7 worm cellular contexts compared by ENCODE assay signal in the genomic region with DNA sequence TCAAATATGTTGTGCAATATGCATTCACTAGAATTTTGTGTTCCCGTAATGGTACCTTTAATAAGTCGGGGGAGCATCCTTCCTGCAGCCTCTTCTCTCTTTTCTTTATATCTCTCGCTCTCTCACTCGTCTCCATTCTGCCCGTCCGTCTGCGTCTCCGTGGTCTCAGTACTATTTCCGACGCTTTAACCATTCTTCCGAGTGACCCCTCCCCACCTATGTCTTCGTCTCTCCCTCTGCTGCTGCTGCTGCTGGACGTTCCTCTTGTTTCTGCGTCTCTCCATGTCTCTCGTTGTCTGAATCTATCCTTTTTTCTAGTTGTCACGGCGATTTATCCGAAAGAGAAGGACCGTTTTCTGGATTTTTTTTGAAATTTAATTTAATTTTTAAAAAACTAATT.
TF ChIP-seq lines count a peak whose summit lies in the region.

No protein-coding gene starts in this region.

TF ChIP-seq in whole organism, L1 larva, 84 proteins besides CTCF, POLR2A, EP300 and RAD21 (continued from another document and continues in another):
- TF ChIP-seq efl-1 (optimal IDR thresholded peaks at IDR 0.05; lab: Kevin White, UChicago) (peak; percentile 78 to 90), efl-1 (GFP tag; optimal IDR thresholded peaks at IDR 0.05 in 1 of 2; lab: Kevin White, UChicago) (peak; percentile 41 to 95), dpl-1 (GFP tag; optimal IDR thresholded peaks at IDR 0.05; lab: Kevin White, UChicago) (peak; percentile 15 to 40 (median 38)), jun-1 (tag; optimal IDR thresholded peaks at IDR 0.05; lab: Kevin White, UChicago) (peak; percentile 34), ceh-82 (tag; optimal IDR thresholded peaks at IDR 0.05; lab: Kevin White, UChicago) (peak in 2 of 3 experiments; percentile 49 to 66), elt-2 (tag; optimal IDR thresholded peaks at IDR 0.05; lab: Kevin White, UChicago) (peak; percentile 21), nhr-20 (tag; optimal IDR thresholded peaks at IDR 0.05; lab: Kevin White, UChicago) (peak; percentile 84), elt-3 (tag; optimal IDR thresholded peaks at IDR 0.05; lab: Kevin White, UChicago) (peak in 1 of 6 experiments; percentile 7), vab-15 (tag; optimal IDR thresholded peaks at IDR 0.05; lab: Kevin White, UChicago) (no peak), alr-1 (tag; optimal IDR thresholded peaks at IDR 0.05; lab: Kevin White, UChicago; ENCODE audit: borderline replicate concordance) (no peak), lin-35 (GFP tag; optimal IDR thresholded peaks at IDR 0.05; lab: Kevin White, UChicago) (peak; percentile 64), lin-14 (GFP tag; optimal IDR thresholded peaks at IDR 0.05; lab: Kevin White, UChicago) (peak; percentile 92), snpc-4 (tag; optimal IDR thresholded peaks at IDR 0.05; lab: Kevin White, UChicago) (peak; percentile 11), mab-9 (GFP tag; IDR thresholded peaks at IDR 0.05; lab: Robert Waterston, UW) (no peak), irx-1 (tag; optimal IDR thresholded peaks at IDR 0.05; lab: Kevin White, UChicago) (peak; percentile 48), zip-4 (GFP tag; optimal IDR thresholded peaks at IDR 0.05; lab: Kevin White, UChicago) (no peak), grh-1 (GFP tag; IDR thresholded peaks at IDR 0.05; lab: Robert Waterston, UW) (peak; percentile 8; the same call in 1 of the 2 replicates)

TF ChIP-seq in whole organism, L2 larva, 48 proteins besides CTCF, POLR2A, EP300 and RAD21 (continued from another document):
- TF ChIP-seq mbf-1 (tag; optimal IDR thresholded peaks at IDR 0.05; lab: Kevin White, UChicago) = no peak
- peak; percentile 2 for TF ChIP-seq sem-4 (tag; optimal IDR thresholded peaks at IDR 0.05; lab: Kevin White, UChicago)
- peak in 1 of 2 experiments; percentile 69 for TF ChIP-seq lsy-2 (tag; optimal IDR thresholded peaks at IDR 0.05; lab: Kevin White, UChicago)
- TF ChIP-seq nhr-237 (tag; optimal IDR thresholded peaks at IDR 0.05; lab: Kevin White, UChicago) = no peak
- peak; percentile 3 for TF ChIP-seq mab-5 (tag; optimal IDR thresholded peaks at IDR 0.05; lab: Kevin White, UChicago)
- TF ChIP-seq nhr-129 (tag; optimal IDR thresholded peaks at IDR 0.05; lab: Kevin White, UChicago) = peak; percentile 65
- peak in 1 of 2 experiments; percentile 40 for TF ChIP-seq mdl-1 (tag; optimal IDR thresholded peaks at IDR 0.05; lab: Kevin White, UChicago)
- peak; percentile 40 for TF ChIP-seq lin-13 (GFP tag; optimal IDR thresholded peaks at IDR 0.05; lab: Kevin White, UChicago)
- TF ChIP-seq sma-9 (GFP tag; optimal IDR thresholded peaks at IDR 0.05; lab: Kevin White, UChicago) = peak; percentile 88
- TF ChIP-seq sma-9 (tag; optimal IDR thresholded peaks at IDR 0.05; lab: Kevin White, UChicago) = no peak
- peak; percentile 28 for TF ChIP-seq ztf-4 (tag; optimal IDR thresholded peaks at IDR 0.05; lab: Kevin White, UChicago)
- TF ChIP-seq nhr-25 (tag; optimal IDR thresholded peaks at IDR 0.05; lab: Kevin White, UChicago) = peak; percentile 56
- peak; percentile 68 for TF ChIP-seq fos-1 (tag; optimal IDR thresholded peaks at IDR 0.05; lab: Kevin White, UChicago)

TF ChIP-seq in whole organism, L3 larva, 47 proteins besides CTCF, POLR2A, EP300 and RAD21 (continued from another document and continues in another):
- TF ChIP-seq nhr-77 (tag; optimal IDR thresholded peaks at IDR 0.05; lab: Kevin White, UChicago) (no peak), ceh-9 (tag; optimal IDR thresholded peaks at IDR 0.05; lab: Kevin White, UChicago) (no peak), ZK546.5 (tag; optimal IDR thresholded peaks at IDR 0.05; lab: Kevin White, UChicago) (no peak), unc-39 (tag; optimal IDR thresholded peaks at IDR 0.05; lab: Kevin White, UChicago) (no peak), nhr-11 (tag; optimal IDR thresholded peaks at IDR 0.05; lab: Kevin White, UChicago) (no peak), tbx-2 (tag; optimal IDR thresholded peaks at IDR 0.05; lab: Kevin White, UChicago) (peak; percentile 20), nhr-23 (tag; optimal IDR thresholded peaks at IDR 0.05; lab: Kevin White, UChicago) (peak; percentile 37), ztf-4 (tag; optimal IDR thresholded peaks at IDR 0.05; lab: Kevin White, UChicago) (no peak), elt-2 (tag; optimal IDR thresholded peaks at IDR 0.05; lab: Kevin White, UChicago) (peak; percentile 50), egl-27 (tag; optimal IDR thresholded peaks at IDR 0.05; lab: Kevin White, UChicago) (no peak), pqm-1 (tag; optimal IDR thresholded peaks at IDR 0.05; lab: Kevin White, UChicago) (peak; percentile 41), zag-1 (tag; optimal IDR thresholded peaks at IDR 0.05; lab: Kevin White, UChicago) (no peak), ama-1 (optimal IDR thresholded peaks at IDR 0.05; lab: Kevin White, UChicago) (no peak), jun-1 (tag; optimal IDR thresholded peaks at IDR 0.05; lab: Kevin White, UChicago) (no peak), sea-2 (GFP tag; optimal IDR thresholded peaks at IDR 0.05; lab: Kevin White, UChicago) (no peak), ceh-16 (tag; optimal IDR thresholded peaks at IDR 0.05; lab: Kevin White, UChicago) (no peak), fkh-2 (tag; optimal IDR thresholded peaks at IDR 0.05; lab: Kevin White, UChicago) (no peak), R02D3.7 (tag; optimal IDR thresholded peaks at IDR 0.05; lab: Kevin White, UChicago) (peak; percentile 64), nhr-67 (tag; optimal IDR thresholded peaks at IDR 0.05; lab: Kevin White, UChicago) (no peak), elt-3 (tag; optimal IDR thresholded peaks at IDR 0.05; lab: Kevin White, UChicago) (no peak), ztf-11 (tag; optimal IDR thresholded peaks at IDR 0.05; lab: Kevin White, UChicago) (no peak)

TF ChIP-seq in whole organism, L4 larva, 104 proteins besides CTCF, POLR2A, EP300 and RAD21 (continued from another document and continues in another):
- TF ChIP-seq madf-5 (GFP tag; IDR thresholded peaks at IDR 0.05; lab: Robert Waterston, UW) (no peak), T20F7.1 (GFP tag; optimal IDR thresholded peaks at IDR 0.05; lab: Kevin White, UChicago) (no peak), lin-1 (GFP tag; IDR thresholded peaks at IDR 0.05; lab: Robert Waterston, UW) (no peak), lin-38 (GFP tag; IDR thresholded peaks at IDR 0.05; lab: Robert Waterston, UW) (peak; percentile 41), pha-4 (GFP tag; IDR thresholded peaks at IDR 0.05; lab: Robert Waterston, UW) (peak; percentile 68; the same call in 1 of the 2 replicates), pha-4 (tag; optimal IDR thresholded peaks at IDR 0.05; lab: Kevin White, UChicago) (no peak), zag-1 (tag; optimal IDR thresholded peaks at IDR 0.05; lab: Kevin White, UChicago) (no peak), ceh-32 (tag; optimal IDR thresholded peaks at IDR 0.05; lab: Kevin White, UChicago; ENCODE audit: poor library complexity) (no peak), zip-2 (tag; optimal IDR thresholded peaks at IDR 0.05; lab: Kevin White, UChicago) (no peak), rbr-2 (tag; optimal IDR thresholded peaks at IDR 0.05; lab: Kevin White, UChicago) (peak; percentile 56), nhr-77 (tag; optimal IDR thresholded peaks at IDR 0.05; lab: Kevin White, UChicago) (no peak), ZK337.2 (GFP tag; IDR thresholded peaks at IDR 0.05; lab: Robert Waterston, UW) (no peak), unc-130 (GFP tag; optimal IDR thresholded peaks at IDR 0.05; lab: Kevin White, UChicago) (no peak), vab-7 (GFP tag; IDR thresholded peaks at IDR 0.05; lab: Robert Waterston, UW) (no peak), nhr-111 (GFP tag; optimal IDR thresholded peaks at IDR 0.05; lab: Kevin White, UChicago) (no peak), tra-1 (GFP tag; IDR thresholded peaks at IDR 0.05; lab: Robert Waterston, UW) (0 out of 2 replicates have a peak, but pooled peaks have one; percentile 21), tag-97 (GFP tag; IDR thresholded peaks at IDR 0.05; lab: Robert Waterston, UW) (no peak), arid-1 (GFP tag; conservative IDR thresholded peaks at IDR 0.05; lab: Robert Waterston, UW) (no peak), nhr-11 (tag; optimal IDR thresholded peaks at IDR 0.05; lab: Kevin White, UChicago) (no peak), jun-1 (tag; optimal IDR thresholded peaks at IDR 0.05; lab: Kevin White, UChicago) (peak; percentile 14), nhr-28 (tag; optimal IDR thresholded peaks at IDR 0.05; lab: Kevin White, UChicago) (peak; percentile 34)

TF ChIP-seq in whole organism, late embryonic, 69 proteins besides CTCF, POLR2A, EP300 and RAD21 (continued from another document):
- TF ChIP-seq pros-1 (tag; optimal IDR thresholded peaks at IDR 0.05; lab: Kevin White, UChicago) (peak; percentile 30), ceh-14 (tag; optimal IDR thresholded peaks at IDR 0.05; lab: Kevin White, UChicago) (peak; percentile 30), ceh-30 (tag; optimal IDR thresholded peaks at IDR 0.05; lab: Kevin White, UChicago) (no peak), ceh-48 (tag; optimal IDR thresholded peaks at IDR 0.05; lab: Kevin White, UChicago) (no peak), unc-55 (GFP tag; optimal IDR thresholded peaks at IDR 0.05; lab: Kevin White, UChicago) (peak; percentile 74), F13H6.1 (tag; optimal IDR thresholded peaks at IDR 0.05; lab: Kevin White, UChicago) (peak; percentile 82), ref-2 (tag; optimal IDR thresholded peaks at IDR 0.05; lab: Kevin White, UChicago) (peak; percentile 68), ceh-18 (tag; optimal IDR thresholded peaks at IDR 0.05; lab: Kevin White, UChicago) (peak; percentile 24), unc-86 (tag; optimal IDR thresholded peaks at IDR 0.05; lab: Kevin White, UChicago) (no peak)

TF ChIP-seq in whole organism, mixed stage, embryonic, 35 proteins besides CTCF, POLR2A, EP300 and RAD21 (continued from another document):
- TF ChIP-seq tbx-8 (GFP tag; optimal IDR thresholded peaks at IDR 0.05; lab: Kevin White, UChicago) (no peak), flh-1 (GFP tag; optimal IDR thresholded peaks at IDR 0.05; lab: Kevin White, UChicago) (no peak), zip-8 (tag; optimal IDR thresholded peaks at IDR 0.05; lab: Kevin White, UChicago) (no peak), ceh-83 (GFP tag; optimal IDR thresholded peaks at IDR 0.05; lab: Kevin White, UChicago) (no peak), sem-2 (GFP tag; optimal IDR thresholded peaks at IDR 0.05; lab: Kevin White, UChicago) (no peak), unc-39 (tag; optimal IDR thresholded peaks at IDR 0.05; lab: Kevin White, UChicago) (no peak), bed-3 (GFP tag; optimal IDR thresholded peaks at IDR 0.05; lab: Kevin White, UChicago) (no peak), elt-3 (tag; optimal IDR thresholded peaks at IDR 0.05; lab: Kevin White, UChicago) (no peak), nhr-12 (tag; optimal IDR thresholded peaks at IDR 0.05; lab: Kevin White, UChicago) (no peak), nhr-237 (tag; optimal IDR thresholded peaks at IDR 0.05; lab: Kevin White, UChicago) (no peak), lsy-2 (tag; optimal IDR thresholded peaks at IDR 0.05; lab: Kevin White, UChicago) (no peak), elt-1 (tag; optimal IDR thresholded peaks at IDR 0.05; lab: Kevin White, UChicago; ENCODE audit: borderline replicate concordance, insufficient read depth) (no peak), mep-1 (tag; optimal IDR thresholded peaks at IDR 0.05; lab: Kevin White, UChicago) (no peak), nhr-76 (tag; optimal IDR thresholded peaks at IDR 0.05; lab: Kevin White, UChicago) (no peak), nhr-28 (tag; optimal IDR thresholded peaks at IDR 0.05; lab: Kevin White, UChicago) (no peak), mls-2 (tag; optimal IDR thresholded peaks at IDR 0.05; lab: Kevin White, UChicago) (no peak), ces-1 (GFP tag; optimal IDR thresholded peaks at IDR 0.05; lab: Kevin White, UChicago) (peak; percentile 69), ztf-11 (tag; optimal IDR thresholded peaks at IDR 0.05; lab: Kevin White, UChicago) (peak; percentile 9)

TF ChIP-seq in whole organism, young adult, 124 proteins besides CTCF, POLR2A, EP300 and RAD21 (continued from another document):
- TF ChIP-seq lin-54 (GFP tag; optimal IDR thresholded peaks at IDR 0.05; lab: Kevin White, UChicago) (peak; percentile 17), dox-1 (GFP tag; IDR thresholded peaks at IDR 0.05; lab: Robert Waterston, UW) (0 out of 2 replicates have a peak, but pooled peaks have one; percentile 18), B0035.1 (tag; optimal IDR thresholded peaks at IDR 0.05; lab: Kevin White, UChicago) (peak; percentile 6), ztf-25 (GFP tag; IDR thresholded peaks at IDR 0.05; lab: Robert Waterston, UW) (no peak), athp-1 (tag; optimal IDR thresholded peaks at IDR 0.05; lab: Kevin White, UChicago) (no peak), mcd-1 (GFP tag; IDR thresholded peaks at IDR 0.05; lab: Robert Waterston, UW) (peak; percentile 49; the same call in 1 of the 2 replicates), gei-17 (GFP tag; optimal IDR thresholded peaks at IDR 0.05; lab: Kevin White, UChicago) (peak; percentile 27), sdz-38 (tag; optimal IDR thresholded peaks at IDR 0.05; lab: Kevin White, UChicago) (no peak), ceh-27 (GFP tag; optimal IDR thresholded peaks at IDR 0.05; lab: Kevin White, UChicago) (peak; percentile 25), lin-35 (GFP tag; optimal IDR thresholded peaks at IDR 0.05; lab: Kevin White, UChicago) (peak in 1 of 3 experiments; percentile 43), rcor-1 (GFP tag; IDR thresholded peaks at IDR 0.05; lab: Robert Waterston, UW) (0 out of 2 replicates have a peak, but pooled peaks have one; percentile 27), zfh-2 (GFP tag; conservative IDR thresholded peaks at IDR 0.05; lab: Robert Waterston, UW) (peak; percentile 81), let-526 (GFP tag; IDR thresholded peaks at IDR 0.05; lab: Robert Waterston, UW) (no peak), B0336.3 (GFP tag; IDR thresholded peaks at IDR 0.05; lab: Robert Waterston, UW) (peak; percentile 41; the same call in 1 of the 2 replicates), egrh-3 (GFP tag; IDR thresholded peaks at IDR 0.05; lab: Robert Waterston, UW) (peak; percentile 52; the same call in 1 of the 2 replicates), tbp1 (GFP tag; optimal IDR thresholded peaks at IDR 0.05; lab: Kevin White, UChicago) (peak; percentile 14), Y56A3A.18 (GFP tag; IDR thresholded peaks at IDR 0.05; lab: Robert Waterston, UW) (0 out of 2 replicates have a peak, but pooled peaks have one; percentile 28)
TF ChIP-seq in whole organism, young adult: peak in this region for 22.
